Worm (Caenorhabditis elegans) whole organism, late embryonic: ENCODE measurements around the gene C18B2.4.

Experiments used
- F13H6.1 ChIP-seq: sonication (generic microtip); optimal IDR thresholded peaks from 2 replicates; lab custom pipeline; 2016; ENCODE audit warnings: missing genetic modification characterization, missing compliant biosample characterization
- K02D7.2 ChIP-seq: sonication (generic microtip); optimal IDR thresholded peaks from 2 replicates; lab custom pipeline; 2017; ENCODE audit warnings: mild to moderate bottlenecking, missing genetic modification characterization, missing compliant biosample characterization
- K09A11.1 ChIP-seq: sonication (generic microtip); optimal IDR thresholded peaks from 2 replicates; lab custom pipeline; 2017; ENCODE audit warnings: antibody characterized with exemption, mild to moderate bottlenecking, missing genetic modification characterization, missing compliant biosample characterization; ENCODE audit not compliant: insufficient read depth
- Y22D7AL.16 ChIP-seq: sonication (generic microtip); optimal IDR thresholded peaks from 2 replicates; lab custom pipeline; 2016; ENCODE audit warnings: missing genetic modification characterization, missing compliant biosample characterization
- ceh-18 ChIP-seq: sonication (generic microtip); optimal IDR thresholded peaks from 2 replicates; lab custom pipeline; 2016; ENCODE audit warnings: missing genetic modification characterization, missing compliant biosample characterization
- ceh-19 ChIP-seq: fragments of 200-800 bp; sonication (Bioruptor generic); optimal IDR thresholded peaks from 2 replicates; lab custom pipeline; 2018; ENCODE audit warnings: mild to moderate bottlenecking, missing genetic modification characterization, missing compliant biosample characterization
- ceh-2 ChIP-seq: sonication (generic microtip); optimal IDR thresholded peaks from 2 replicates; lab custom pipeline; 2016; ENCODE audit warnings: missing genotype, missing genetic modification characterization, missing compliant biosample characterization
- ceh-24 ChIP-seq: sonication (generic microtip); optimal IDR thresholded peaks from 2 replicates; lab custom pipeline; 2016; ENCODE audit warnings: mild to moderate bottlenecking, missing genetic modification characterization, missing compliant biosample characterization
- ceh-30 ChIP-seq: fragments of 150-350 bp; optimal IDR thresholded peaks from 2 replicates; lab custom pipeline; 2014; ENCODE audit warnings: missing biosample characterization, missing genetic modification characterization
- ceh-31 ChIP-seq: sonication (generic microtip); optimal IDR thresholded peaks from 2 replicates; lab custom pipeline; 2016; ENCODE audit warnings: missing genetic modification characterization, missing compliant biosample characterization
- ceh-34 ChIP-seq: sonication (generic microtip); optimal IDR thresholded peaks from 2 replicates; lab custom pipeline; 2016; ENCODE audit warnings: mild to moderate bottlenecking, missing genetic modification characterization, missing compliant biosample characterization
- ceh-6 ChIP-seq: fragments of 200-800 bp; sonication (Bioruptor generic); optimal IDR thresholded peaks from 2 replicates; lab custom pipeline; 2018; ENCODE audit warnings: mild to moderate bottlenecking, missing genetic modification characterization, missing compliant biosample characterization
- dmd-4 ChIP-seq: sonication (generic microtip); optimal IDR thresholded peaks from 2 replicates; lab custom pipeline; 2016; ENCODE audit warnings: borderline replicate concordance, missing genetic modification characterization, missing compliant biosample characterization
- dve-1 ChIP-seq: sonication (generic microtip); optimal IDR thresholded peaks from 2 replicates; lab custom pipeline; 2017; ENCODE audit warnings: antibody characterized with exemption, mild to moderate bottlenecking, missing genetic modification characterization, missing compliant biosample characterization
- elt-2 ChIP-seq: sonication (generic microtip); optimal IDR thresholded peaks from 2 replicates; lab custom pipeline; 2016; ENCODE audit warnings: missing genetic modification reagents, missing genetic modification characterization, missing compliant biosample characterization
- elt-4 ChIP-seq: sonication (generic microtip); optimal IDR thresholded peaks from 2 replicates; lab custom pipeline; 2016; ENCODE audit warnings: missing genetic modification characterization, missing compliant biosample characterization
- ets-4 ChIP-seq: sonication (generic microtip); optimal IDR thresholded peaks from 2 replicates; lab custom pipeline; 2016; ENCODE audit warnings: missing genetic modification characterization, missing compliant biosample characterization
- eyg-1 ChIP-seq: sonication (generic microtip); optimal IDR thresholded peaks from 2 replicates; lab custom pipeline; 2016; ENCODE audit warnings: missing genotype, missing genetic modification characterization, missing compliant biosample characterization
- fax-1 ChIP-seq: sonication (generic microtip); optimal IDR thresholded peaks from 2 replicates; lab custom pipeline; 2016; ENCODE audit warnings: missing genotype, missing genetic modification characterization, missing compliant biosample characterization
- fkh-6 ChIP-seq: sonication (generic microtip); optimal IDR thresholded peaks from 2 replicates; lab custom pipeline; 2016; ENCODE audit warnings: missing genetic modification characterization, missing compliant biosample characterization
- gmeb-2 ChIP-seq: sonication (generic microtip); optimal IDR thresholded peaks from 2 replicates; lab custom pipeline; 2016; ENCODE audit warnings: missing genetic modification characterization, inconsistent platforms, missing compliant biosample characterization
- hlh-13 ChIP-seq: fragments of 200-800 bp; sonication (Bioruptor generic); optimal IDR thresholded peaks from 2 replicates; lab custom pipeline; 2018; ENCODE audit warnings: mild to moderate bottlenecking, missing genetic modification characterization, missing compliant biosample characterization
- hlh-6 ChIP-seq: sonication (generic microtip); optimal IDR thresholded peaks from 2 replicates; lab custom pipeline; 2016; ENCODE audit warnings: missing genotype, missing genetic modification characterization, missing compliant biosample characterization
- hlh-8 ChIP-seq: sonication (generic microtip); optimal IDR thresholded peaks from 2 replicates; lab custom pipeline; 2016; ENCODE audit warnings: missing genotype, missing genetic modification characterization, missing compliant biosample characterization
- lim-6 ChIP-seq: sonication (generic microtip); optimal IDR thresholded peaks from 2 replicates; lab custom pipeline; 2016; ENCODE audit warnings: missing genetic modification characterization, missing compliant biosample characterization
- lin-11 ChIP-seq: fragments of 200-800 bp; sonication (Bioruptor generic); optimal IDR thresholded peaks from 2 replicates; lab custom pipeline; 2018; ENCODE audit warnings: mild to moderate bottlenecking, missing genetic modification characterization, missing compliant biosample characterization
- madf-2 ChIP-seq: sonication (generic microtip); optimal IDR thresholded peaks from 2 replicates; lab custom pipeline; 2017; ENCODE audit warnings: missing genetic modification characterization, missing compliant biosample characterization
- mec-3 ChIP-seq: sonication (generic microtip); optimal IDR thresholded peaks from 2 replicates; lab custom pipeline; 2016; ENCODE audit warnings: borderline replicate concordance, missing genetic modification characterization, missing compliant biosample characterization
- nfya-1 ChIP-seq: sonication (generic microtip); optimal IDR thresholded peaks from 2 replicates; lab custom pipeline; 2017; ENCODE audit warnings: missing genetic modification characterization, mild to moderate bottlenecking, missing compliant biosample characterization, antibody characterized with exemption, moderate library complexity
- nhr-11 ChIP-seq: fragments of 150-350 bp; optimal IDR thresholded peaks from 2 replicates; lab custom pipeline; 2014; ENCODE audit warnings: missing biosample characterization, missing genetic modification characterization
- pax-1 ChIP-seq: fragments of 150-350 bp; optimal IDR thresholded peaks from 2 replicates; lab custom pipeline; 2014; ENCODE audit warnings: missing biosample characterization, missing genetic modification characterization
- pha-4 ChIP-seq: fragments of 150-350 bp; optimal IDR thresholded peaks from 2 replicates; lab custom pipeline; 2018; ENCODE audit warnings: missing biosample characterization, missing genetic modification reagents, missing genetic modification characterization
- pqm-1 ChIP-seq: sonication (generic microtip); optimal IDR thresholded peaks from 2 replicates; lab custom pipeline; 2016; ENCODE audit warnings: missing genetic modification characterization, missing compliant biosample characterization
- pros-1 ChIP-seq: fragments of 150-350 bp; optimal IDR thresholded peaks from 2 replicates; lab custom pipeline; 2014; ENCODE audit warnings: missing biosample characterization, missing genetic modification reagents, missing genetic modification characterization
- rnt-1 ChIP-seq: sonication (generic microtip); optimal IDR thresholded peaks from 2 replicates; lab custom pipeline; 2016; ENCODE audit warnings: missing genetic modification characterization, missing compliant biosample characterization
- sdc-2 ChIP-seq: sonication (generic microtip); optimal IDR thresholded peaks from 2 replicates; lab custom pipeline; 2016; ENCODE audit warnings: missing genotype, missing genetic modification characterization, missing compliant biosample characterization
- sox-4 ChIP-seq: sonication (generic microtip); optimal IDR thresholded peaks from 2 replicates; lab custom pipeline; 2017; ENCODE audit warnings: mild to moderate bottlenecking, missing genetic modification characterization, inconsistent platforms, missing compliant biosample characterization
- tbx-2 ChIP-seq: sonication (generic microtip); optimal IDR thresholded peaks from 2 replicates; lab custom pipeline; 2016; ENCODE audit warnings: missing genetic modification characterization, missing compliant biosample characterization
- ttx-3 ChIP-seq: sonication (generic microtip); optimal IDR thresholded peaks from 2 replicates; lab custom pipeline; 2016; ENCODE audit warnings: missing genetic modification reagents, missing genetic modification characterization, missing compliant biosample characterization
- unc-55 ChIP-seq: sonication (generic microtip); optimal IDR thresholded peaks from 2 replicates; lab custom pipeline; 2017; ENCODE audit warnings: missing biosample characterization, missing genetic modification reagents, missing genetic modification characterization
- zip-5 ChIP-seq: sonication (generic microtip); optimal IDR thresholded peaks from 2 replicates; lab custom pipeline; 2016; ENCODE audit warnings: missing genetic modification characterization, missing compliant biosample characterization

Gene C18B2.4

DNA sequence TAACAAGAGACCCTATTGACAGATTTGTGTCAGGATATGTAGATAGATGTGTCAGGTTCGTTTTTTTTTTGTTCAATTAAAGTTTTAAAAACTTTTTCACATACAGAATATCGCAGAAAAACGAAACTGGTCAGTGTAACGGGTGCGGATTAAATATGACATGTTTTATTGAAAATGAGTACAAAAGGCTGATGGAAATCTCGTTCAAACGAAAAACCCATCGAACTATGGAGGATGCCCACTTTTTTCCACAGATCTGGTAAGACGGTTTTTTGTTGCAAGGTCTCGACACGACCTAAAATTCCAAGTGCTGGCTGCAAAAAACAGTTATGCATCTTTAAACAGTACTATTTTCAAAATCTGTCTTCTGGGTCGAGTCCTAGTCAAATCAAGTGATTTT is 24.5 kb upstream of the C18B2.4 start:
- TF ChIP-seq lin-11 (no peak), fkh-6 (no peak), sdc-2 (no peak), nhr-11 (tag; lab: Kevin White, UChicago) (no peak), ceh-34 (tag; lab: Kevin White, UChicago) (no peak), ceh-6 (no peak), dve-1 (tag; lab: Kevin White, UChicago) (no peak), zip-5 (tag; lab: Kevin White, UChicago) (no peak), madf-2 (tag; lab: Kevin White, UChicago) (no peak), Y22D7AL.16 (tag; lab: Kevin White, UChicago) (no peak), ets-4 (tag; lab: Kevin White, UChicago) (no peak), pqm-1 (tag; lab: Kevin White, UChicago) (no peak), ceh-30 (no peak)

DNA sequence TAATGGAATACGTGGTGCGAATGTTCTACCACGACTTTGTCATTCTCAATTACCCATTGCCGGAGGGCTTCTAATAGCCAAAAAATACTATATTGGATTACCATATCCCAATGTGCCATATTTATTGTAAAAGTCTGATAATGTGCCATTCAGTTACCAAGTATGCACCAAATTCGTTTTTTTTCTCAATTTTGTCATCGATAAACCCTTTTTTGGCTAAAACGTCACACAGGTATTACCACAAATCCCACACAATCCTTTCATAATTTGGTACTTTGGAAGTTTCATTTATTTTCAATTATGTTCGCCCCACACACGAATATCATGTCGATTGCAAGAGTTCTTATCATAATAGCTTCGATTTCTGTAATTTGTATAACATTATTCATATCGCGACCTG is 22.5 kb upstream of the C18B2.4 start, which contains the start of gene vep-2:
Gene vep-2 (plus strand): TSS at position 301 of the 400 bp plus-strand sequence.
- TF ChIP-seq mec-3 (tag; lab: Kevin White, UChicago) (no peak), ceh-31 (tag; lab: Kevin White, UChicago) (no peak), lim-6 (tag; lab: Kevin White, UChicago) (no peak), hlh-8 (no peak), F13H6.1 (tag; lab: Kevin White, UChicago) (no peak), eyg-1 (tag; lab: Kevin White, UChicago) (no peak), fax-1 (tag; lab: Kevin White, UChicago) (no peak), pros-1 (tag; lab: Kevin White, UChicago) (no peak), tbx-2 (no peak), ttx-3 (no peak), ets-4 (tag; lab: Kevin White, UChicago) (no peak), ceh-30 (no peak), elt-2 (no peak), ceh-19 (GFP tag; lab: Kevin White, UChicago) (no peak), unc-55 (GFP tag; lab: Kevin White, UChicago) (no peak), lin-11 (no peak), rnt-1 (no peak), ceh-18 (no peak), nhr-11 (tag; lab: Kevin White, UChicago) (no peak)

DNA sequence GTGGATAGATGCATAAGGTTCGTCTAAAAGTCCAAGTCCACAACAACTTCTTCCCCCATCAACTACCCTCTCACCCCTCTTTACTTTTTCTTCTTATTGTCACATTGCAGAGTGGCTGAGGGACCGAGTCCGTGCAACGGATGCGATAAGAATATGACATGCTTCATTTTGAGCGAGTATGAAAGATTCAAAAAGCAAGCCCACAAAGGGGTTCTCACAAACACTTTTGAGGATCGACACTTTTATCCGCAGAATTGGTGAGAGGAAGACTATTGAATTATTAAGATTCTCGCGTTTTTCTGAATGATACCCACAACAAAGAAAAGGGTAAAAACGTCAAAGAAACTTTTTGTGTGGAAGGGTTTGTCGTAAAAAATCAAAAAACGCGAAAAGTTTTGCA is 20.1 kb upstream of the C18B2.4 start:
- TF ChIP-seq hlh-6 (no peak), ceh-2 (tag; lab: Kevin White, UChicago) (no peak), tbx-2 (no peak), dmd-4 (tag; lab: Kevin White, UChicago) (no peak), ceh-34 (tag; lab: Kevin White, UChicago) (no peak), K09A11.1 (tag; lab: Kevin White, UChicago) (no peak), fax-1 (tag; lab: Kevin White, UChicago) (no peak), pax-1 (tag; lab: Kevin White, UChicago) (no peak), pha-4 (no peak), elt-4 (no peak)

DNA sequence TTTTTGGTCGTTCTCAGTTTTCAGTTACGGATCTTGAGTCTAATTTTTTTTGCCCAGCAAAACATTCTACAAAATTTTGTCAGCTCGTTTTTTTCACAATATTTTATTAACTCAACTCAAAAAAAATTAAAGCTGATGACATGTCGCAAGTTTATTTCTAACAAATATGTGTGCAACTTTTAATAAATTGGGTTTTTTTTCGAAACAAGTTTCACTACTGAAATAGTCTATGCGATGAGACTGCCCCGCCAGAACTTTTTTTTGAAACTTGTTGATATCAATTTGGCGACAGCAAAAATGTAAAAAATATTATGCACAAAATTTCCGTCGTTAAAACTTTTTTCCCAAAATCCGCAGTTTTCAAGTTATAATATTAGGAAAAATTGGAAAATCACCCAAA is 17.6 kb upstream of the C18B2.4 start, which contains the start of gene C18B2.2:
Gene C18B2.2 (plus strand): TSS at position 301 of the 400 bp plus-strand sequence.
- TF ChIP-seq dve-1 (tag; lab: Kevin White, UChicago) (no peak), gmeb-2 (tag; lab: Kevin White, UChicago) (no peak), sdc-2 (no peak), sox-4 (no peak), unc-55 (GFP tag; lab: Kevin White, UChicago) (no peak), fkh-6 (no peak), ttx-3 (no peak), ceh-2 (tag; lab: Kevin White, UChicago) (no peak), mec-3 (tag; lab: Kevin White, UChicago) (no peak), nfya-1 (tag; lab: Kevin White, UChicago) (no peak), nhr-11 (tag; lab: Kevin White, UChicago) (no peak), K02D7.2 (tag; lab: Kevin White, UChicago) (no peak), hlh-13 (GFP tag; lab: Kevin White, UChicago) (no peak), Y22D7AL.16 (tag; lab: Kevin White, UChicago) (no peak), dmd-4 (tag; lab: Kevin White, UChicago) (no peak), ceh-24 (tag; lab: Kevin White, UChicago) (no peak), elt-4 (no peak)
